Worm (Caenorhabditis elegans): ENCODE results near the gene ncx-9.

The ncx-9 gene

DNA sequence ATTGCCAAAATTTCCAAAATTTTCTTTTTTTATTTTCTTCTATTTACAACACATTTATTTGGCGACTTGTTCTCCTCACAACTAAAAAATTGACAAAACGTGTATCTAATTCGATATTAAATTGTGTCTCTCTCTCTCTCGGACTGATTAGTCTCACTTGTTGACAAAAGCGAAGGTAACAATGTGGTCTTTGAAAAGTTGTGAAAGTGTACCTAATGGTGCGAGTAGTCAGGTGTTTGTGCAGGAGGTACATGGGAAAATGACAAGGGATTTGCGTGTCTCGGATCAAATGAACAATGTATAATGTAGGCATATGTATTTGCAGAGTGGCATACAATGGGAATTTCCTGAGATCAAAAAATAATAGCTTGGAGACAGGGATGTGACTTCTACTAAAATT, 25.6 kb downstream of the ncx-9 start (continued):
- no peak for TF ChIP-seq dpl-1 (GFP tag; optimal IDR thresholded peaks at IDR 0.05)
- TF ChIP-seq xbp-1 (tag; optimal IDR thresholded peaks at IDR 0.05): no peak
- TF ChIP-seq lir-3 (tag; optimal IDR thresholded peaks at IDR 0.05; ENCODE audit: poor library complexity): no peak
- TF ChIP-seq ces-1 (GFP tag; optimal IDR thresholded peaks at IDR 0.05): no peak
- no peak for TF ChIP-seq nhr-237 (tag; optimal IDR thresholded peaks at IDR 0.05)
- TF ChIP-seq ceh-63 (GFP tag; optimal IDR thresholded peaks at IDR 0.05): no peak
- TF ChIP-seq ceh-8 (GFP tag; optimal IDR thresholded peaks at IDR 0.05): no peak
- no peak for TF ChIP-seq nhr-90 (tag; optimal IDR thresholded peaks at IDR 0.05; ENCODE audit: poor library complexity)
- no peak for TF ChIP-seq unc-130 (tag; optimal IDR thresholded peaks at IDR 0.05)
- TF ChIP-seq C04F5.9 (tag; optimal IDR thresholded peaks at IDR 0.05): no peak
- no peak for TF ChIP-seq C34B4.2 (tag; optimal IDR thresholded peaks at IDR 0.05)
- TF ChIP-seq pax-3 (tag; optimal IDR thresholded peaks at IDR 0.05): no peak
- TF ChIP-seq zag-1 (tag; optimal IDR thresholded peaks at IDR 0.05): no peak
- TF ChIP-seq snpc-4 (tag; optimal IDR thresholded peaks at IDR 0.05): no peak

DNA sequence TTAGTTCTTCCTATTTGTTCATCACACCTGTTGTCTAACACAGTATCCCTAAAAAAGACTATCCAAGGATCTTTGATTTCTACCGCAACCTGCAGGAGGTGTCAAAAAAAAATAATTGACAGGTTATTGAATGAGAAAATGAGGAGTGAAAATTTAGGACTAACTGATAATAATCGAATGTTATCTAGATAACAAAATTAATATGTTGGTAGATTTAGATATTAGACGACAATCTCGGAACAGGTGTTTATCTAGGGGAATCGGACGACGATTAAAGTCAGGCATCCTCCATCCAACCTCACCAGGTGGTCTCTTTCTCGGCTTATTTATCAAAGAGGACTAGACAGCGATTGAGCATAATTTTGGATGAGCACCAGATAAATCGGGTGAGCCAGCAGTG, 26.3 kb downstream of the ncx-9 start:
- TF ChIP-seq hlh-17 (GFP tag; optimal IDR thresholded peaks at IDR 0.05; ENCODE audit: borderline replicate concordance) (no peak), sup-37 (GFP tag; optimal IDR thresholded peaks at IDR 0.05) (no peak), xbp-1 (tag; optimal IDR thresholded peaks at IDR 0.05) (no peak), dpl-1 (GFP tag; optimal IDR thresholded peaks at IDR 0.05) (no peak), nhr-11 (tag; optimal IDR thresholded peaks at IDR 0.05) (no peak), mdl-1 (tag; optimal IDR thresholded peaks at IDR 0.05) (no peak), ama-1 (optimal IDR thresholded peaks at IDR 0.05) (no peak), lin-14 (GFP tag; optimal IDR thresholded peaks at IDR 0.05) (no peak), lin-35 (GFP tag; optimal IDR thresholded peaks at IDR 0.05) (no peak), lir-3 (tag; optimal IDR thresholded peaks at IDR 0.05; ENCODE audit: poor library complexity) (no peak), alr-1 (tag; optimal IDR thresholded peaks at IDR 0.05; ENCODE audit: borderline replicate concordance) (no peak), snpc-4 (tag; optimal IDR thresholded peaks at IDR 0.05) (no peak), mep-1 (tag; optimal IDR thresholded peaks at IDR 0.05) (no peak), ztf-4 (tag; optimal IDR thresholded peaks at IDR 0.05) (no peak), C16A3.4 (tag; optimal IDR thresholded peaks at IDR 0.05) (no peak), fos-1 (tag; optimal IDR thresholded peaks at IDR 0.05) (no peak), egl-13 (tag; optimal IDR thresholded peaks at IDR 0.05) (no peak)

DNA sequence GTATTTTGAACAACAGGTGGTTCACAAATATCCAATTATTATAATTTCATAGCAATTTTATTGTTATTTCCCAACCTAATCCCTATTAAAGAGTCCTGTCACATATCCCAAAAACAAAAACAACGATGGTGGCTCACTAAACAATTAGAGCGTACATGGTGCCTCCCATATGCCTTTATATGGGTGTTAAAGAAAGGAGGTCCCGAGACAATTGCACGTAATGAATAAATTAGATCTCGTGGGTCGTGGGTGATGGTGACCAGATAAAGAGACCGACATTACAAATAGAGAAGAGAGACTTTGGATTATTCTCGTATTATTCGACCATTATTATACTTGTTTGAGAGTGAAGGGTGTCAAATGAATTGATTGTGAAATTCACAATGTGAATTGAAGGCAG, 27.8 kb downstream of the ncx-9 start:
- peak; percentile 83 for TF ChIP-seq ceh-8 (GFP tag; optimal IDR thresholded peaks at IDR 0.05)
- no peak for TF ChIP-seq unc-98 (GFP tag; IDR thresholded peaks at IDR 0.05)
- TF ChIP-seq lin-14 (GFP tag; optimal IDR thresholded peaks at IDR 0.05): peak; percentile 66
- no peak for TF ChIP-seq unc-30 (tag; optimal IDR thresholded peaks at IDR 0.05)
- peak; percentile 60 for TF ChIP-seq dsc-1 (tag; optimal IDR thresholded peaks at IDR 0.05)
- peak; percentile 15 for TF ChIP-seq nhr-71 (tag; optimal IDR thresholded peaks at IDR 0.05)
- TF ChIP-seq nhr-47 (tag; optimal IDR thresholded peaks at IDR 0.05): peak; percentile 10

DNA sequence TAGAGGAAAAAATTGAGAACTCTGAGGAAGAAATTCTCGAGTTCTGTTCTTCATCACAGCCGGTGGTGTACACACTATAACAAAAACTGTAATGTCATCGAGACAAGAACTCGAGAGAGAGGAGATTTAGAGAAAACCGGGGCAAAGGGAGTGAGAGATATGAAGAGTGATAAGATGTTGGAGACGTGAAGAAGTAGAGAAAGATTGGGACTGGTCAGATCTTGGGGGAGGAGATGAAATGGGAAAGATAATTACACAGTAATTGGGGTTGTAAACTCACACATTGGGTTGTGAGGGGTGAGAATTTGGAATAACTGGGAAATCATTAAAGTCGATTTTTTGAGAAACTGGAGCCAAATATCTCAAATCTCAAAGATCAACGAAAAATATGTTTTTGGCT, 29.3 kb downstream of the ncx-9 start:
- TF ChIP-seq nhr-85 (tag) (peak; percentile 77), nhr-71 (tag; optimal IDR thresholded peaks at IDR 0.05) (peak; percentile 7), efl-1 (optimal IDR thresholded peaks at IDR 0.05) (no peak), efl-1 (GFP tag; optimal IDR thresholded peaks at IDR 0.05 in 1 of 2) (peak in 1 of 2 experiments; percentile 78), ces-1 (GFP tag; optimal IDR thresholded peaks at IDR 0.05) (no peak)

Measured in whole organism, L1 larva.